Fruit fly (Drosophila melanogaster) whole organism, embryonic: ENCODE data around the gene Jon65Aiii.

Experiments used
- ATbp ChIP-seq: fragments of 200-800 bp; sonication (Bioruptor generic); optimal IDR thresholded peaks from 2 replicates; lab custom pipeline; 2017; ENCODE audit warnings: missing biosample characterization, mild to moderate bottlenecking, missing genetic modification characterization, missing genetic modification reagents
- Ada2b ChIP-seq: fragments of 200-800 bp; sonication (Bioruptor generic); IDR thresholded peaks from 2 replicates; pipeline ENCODE4 v1.3.6; 2022; ENCODE audit warnings: missing biosample characterization, missing genetic modification characterization
- Bgb ChIP-seq: fragments of 200-800 bp; sonication (Bioruptor generic); IDR thresholded peaks from 2 replicates; pipeline ENCODE4 v1.3.6; 2022; ENCODE audit warnings: missing biosample characterization, missing genetic modification characterization; ENCODE audit not compliant: partially characterized antibody
- CG11456 ChIP-seq: fragments of 200-800 bp; sonication (Bioruptor generic); IDR thresholded peaks from 3 replicates; pipeline ENCODE4 v1.3.6; 2022; ENCODE audit warnings: missing biosample characterization, missing genetic modification characterization
- CG12236 ChIP-seq: fragments of 200-800 bp; sonication (Bioruptor generic); optimal IDR thresholded peaks from 2 replicates; lab custom pipeline; 2016; ENCODE audit warnings: missing biosample characterization, missing genetic modification characterization
- CG12299 ChIP-seq: fragments of 200-800 bp; sonication (Bioruptor generic); optimal IDR thresholded peaks from 2 replicates; lab custom pipeline; 2018; ENCODE audit warnings: missing biosample characterization, mild to moderate bottlenecking, missing genetic modification characterization
- CG12744 ChIP-seq: fragments of 200-800 bp; sonication (Bioruptor generic); optimal IDR thresholded peaks from 2 replicates; lab custom pipeline; 2016; ENCODE audit warnings: missing biosample characterization, missing genetic modification characterization
- CG13287 ChIP-seq: fragments of 200-800 bp; sonication (Bioruptor generic); IDR thresholded peaks from 2 replicates; pipeline ENCODE4 v1.3.6; 2022; ENCODE audit warnings: missing biosample characterization, missing genetic modification characterization; ENCODE audit not compliant: partially characterized antibody
- CG13296 ChIP-seq: fragments of 200-800 bp; sonication (Bioruptor generic); optimal IDR thresholded peaks from 3 replicates; lab custom pipeline; 2018; ENCODE audit warnings: missing biosample characterization, mild to moderate bottlenecking, missing genetic modification characterization
- CG15479 ChIP-seq: fragments of 200-800 bp; sonication (Bioruptor generic); optimal IDR thresholded peaks from 3 replicates; lab custom pipeline; 2019; ENCODE audit warnings: missing biosample characterization, mild to moderate bottlenecking, missing genetic modification characterization, moderate library complexity
- CG17802 ChIP-seq: fragments of 200-800 bp; sonication (Bioruptor generic); optimal IDR thresholded peaks from 2 replicates; lab custom pipeline; 2018; ENCODE audit warnings: missing biosample characterization, mild to moderate bottlenecking, missing genetic modification characterization, moderate library complexity
- CG30020 ChIP-seq: fragments of 200-800 bp; optimal IDR thresholded peaks from 2 replicates; lab custom pipeline; 2019; ENCODE audit warnings: missing biosample characterization, mild to moderate bottlenecking, missing genetic modification characterization, moderate library complexity
- CG3847 ChIP-seq: fragments of 200-800 bp; sonication (Bioruptor generic); IDR thresholded peaks from 2 replicates; pipeline ENCODE4 v1.3.6; 2022; ENCODE audit warnings: missing biosample characterization, missing genetic modification characterization
- CG6654 ChIP-seq: fragments of 200-800 bp; sonication (Bioruptor generic); optimal IDR thresholded peaks from 2 replicates; lab custom pipeline; 2017; ENCODE audit warnings: missing biosample characterization, mild to moderate bottlenecking, missing genetic modification characterization
- CG6791 ChIP-seq: fragments of 200-800 bp; sonication (Bioruptor generic); IDR thresholded peaks from 3 replicates; pipeline ENCODE4 v1.3.6; 2022; ENCODE audit warnings: missing biosample characterization, missing genetic modification characterization; ENCODE audit not compliant: partially characterized antibody
- CG6813 ChIP-seq: fragments of 200-800 bp; sonication (Bioruptor generic); optimal IDR thresholded peaks from 2 replicates; lab custom pipeline; 2017; ENCODE audit warnings: missing biosample characterization, missing genetic modification characterization, mild to moderate bottlenecking, moderate library complexity, missing genetic modification reagents
- CG9215 ChIP-seq: fragments of 200-800 bp; sonication (Bioruptor generic); IDR thresholded peaks from 2 replicates; pipeline ENCODE4 v1.3.6; 2022; ENCODE audit warnings: missing biosample characterization, missing genetic modification characterization
- Camta ChIP-seq: fragments of 200-800 bp; sonication (Bioruptor generic); optimal IDR thresholded peaks from 2 replicates; lab custom pipeline; 2016; ENCODE audit warnings: missing biosample characterization, missing genetic modification characterization
- Deaf1 ChIP-seq: fragments of 200-800 bp; optimal IDR thresholded peaks from 3 replicates; lab custom pipeline; 2019; ENCODE audit warnings: missing biosample characterization, mild to moderate bottlenecking, missing genetic modification characterization, moderate library complexity
- Dref ChIP-seq: fragments of 200-800 bp; sonication (Bioruptor generic); IDR thresholded peaks from 2 replicates; pipeline ENCODE4 v1.3.6; 2022; ENCODE audit warnings: missing biosample characterization, missing genetic modification characterization
- Drgx ChIP-seq: fragments of 200-800 bp; sonication (Bioruptor generic); IDR thresholded peaks from 2 replicates; pipeline ENCODE4 v1.3.6; 2022; ENCODE audit warnings: missing biosample characterization, missing genetic modification characterization
- Hand ChIP-seq: fragments of 200-800 bp; sonication (Bioruptor generic); optimal IDR thresholded peaks from 2 replicates; lab custom pipeline; 2017; ENCODE audit warnings: mild to moderate bottlenecking, missing biosample characterization, missing genetic modification reagents, missing genetic modification characterization
- Hmr ChIP-seq: fragments of 200-800 bp; sonication (Bioruptor generic); optimal IDR thresholded peaks from 3 replicates; lab custom pipeline; 2017; ENCODE audit warnings: mild to moderate bottlenecking, missing biosample characterization, missing genetic modification reagents, missing genetic modification characterization
- Hr39 ChIP-seq: fragments of >200 bp; optimal IDR thresholded peaks from 2 replicates; lab custom pipeline; 2017
- MBD-R2 ChIP-seq: fragments of 200-800 bp; sonication (Bioruptor generic); IDR thresholded peaks from 2 replicates; pipeline ENCODE4 v1.3.6; 2022; ENCODE audit warnings: missing biosample characterization, missing genetic modification characterization
- Opbp ChIP-seq: fragments of 200-800 bp; sonication (Bioruptor generic); IDR thresholded peaks from 3 replicates; pipeline ENCODE4 v1.3.6; 2022; ENCODE audit warnings: missing biosample characterization, missing genetic modification characterization; ENCODE audit not compliant: partially characterized antibody
- Sry-δ ChIP-seq: fragments of 200-800 bp; sonication (Bioruptor generic); optimal IDR thresholded peaks from 2 replicates; lab custom pipeline; 2016; ENCODE audit warnings: missing biosample characterization, missing genetic modification characterization
- amos ChIP-seq: fragments of 200-800 bp; sonication (Bioruptor generic); IDR thresholded peaks from 2 replicates; pipeline ENCODE4 v1.3.6; 2022; ENCODE audit warnings: missing biosample characterization, missing genetic modification characterization; ENCODE audit not compliant: partially characterized antibody
- ato ChIP-seq: fragments of 200-800 bp; sonication (Bioruptor generic); IDR thresholded peaks from 2 replicates; pipeline ENCODE4 v1.3.6; 2022; ENCODE audit warnings: missing biosample characterization, missing genetic modification characterization; ENCODE audit not compliant: partially characterized antibody
- bigmax ChIP-seq: fragments of 200-800 bp; sonication (Bioruptor generic); optimal IDR thresholded peaks from 2 replicates; lab custom pipeline; 2018; ENCODE audit warnings: missing biosample characterization, mild to moderate bottlenecking, missing genetic modification characterization
- caup ChIP-seq: fragments of 200-800 bp; sonication (Bioruptor generic); optimal IDR thresholded peaks from 3 replicates; lab custom pipeline; 2017; ENCODE audit warnings: missing biosample characterization, mild to moderate bottlenecking, missing genetic modification characterization, moderate library complexity; ENCODE audit not compliant: severe bottlenecking
- chm ChIP-seq: fragments of 200-800 bp; sonication (Bioruptor generic); IDR thresholded peaks from 2 replicates; pipeline ENCODE4 v1.3.6; 2022; ENCODE audit warnings: missing biosample characterization, missing genetic modification characterization
- dimm ChIP-seq: fragments of 200-800 bp; sonication (Bioruptor generic); IDR thresholded peaks from 2 replicates; pipeline ENCODE4 v1.3.6; 2022; ENCODE audit warnings: missing biosample characterization, missing genetic modification characterization
- dmrt11E ChIP-seq: fragments of 200-800 bp; sonication (Bioruptor generic); optimal IDR thresholded peaks from 3 replicates; lab custom pipeline; 2018; ENCODE audit warnings: missing biosample characterization, mild to moderate bottlenecking, missing genetic modification characterization, moderate library complexity
- dmrt99B ChIP-seq: fragments of 200-800 bp; sonication (Bioruptor generic); optimal IDR thresholded peaks from 2 replicates; lab custom pipeline; 2018; ENCODE audit warnings: missing biosample characterization, mild to moderate bottlenecking, missing genetic modification characterization, moderate library complexity
- fu2 ChIP-seq: fragments of 200-800 bp; sonication (Bioruptor generic); optimal IDR thresholded peaks from 2 replicates; lab custom pipeline; 2016; ENCODE audit warnings: missing biosample characterization, missing genetic modification characterization
- gsb ChIP-seq: fragments of 200-800 bp; sonication (Bioruptor generic); IDR thresholded peaks from 2 replicates; pipeline ENCODE4 v1.3.6; 2022; ENCODE audit warnings: missing biosample characterization, missing genetic modification characterization
- kah ChIP-seq: fragments of 200-800 bp; sonication (Bioruptor generic); optimal IDR thresholded peaks from 2 replicates; lab custom pipeline; 2018; ENCODE audit warnings: missing biosample characterization, mild to moderate bottlenecking, missing genetic modification characterization
- nau ChIP-seq: fragments of 200-800 bp; sonication (Bioruptor generic); optimal IDR thresholded peaks from 3 replicates; lab custom pipeline; 2017; ENCODE audit warnings: missing biosample characterization, mild to moderate bottlenecking, missing genetic modification characterization, missing genetic modification reagents
- nerfin-1 ChIP-seq: fragments of 200-800 bp; sonication (Bioruptor generic); optimal IDR thresholded peaks from 3 replicates; lab custom pipeline; 2019; ENCODE audit warnings: missing biosample characterization, mild to moderate bottlenecking, missing genetic modification characterization, moderate library complexity
- prd ChIP-seq, 3 experiments: fragments of >200 bp in 2 of 3; fragments of 200-800 bp in 1 of 3; sonication (Bioruptor generic) in 1 of 3; optimal IDR thresholded peaks in 2 of 3; IDR thresholded peaks in 1 of 3; 2 replicates in 2 of 3; 3 replicates in 1 of 3; pipeline versions ENCODE4 v1.3.6 to Lab custom; 2017 to 2022; ENCODE audit warnings: missing biosample characterization in 1 of 3, missing genetic modification characterization in 1 of 3
- salm ChIP-seq: fragments of 200-800 bp; sonication (Bioruptor generic); optimal IDR thresholded peaks from 2 replicates; lab custom pipeline; 2018; ENCODE audit warnings: missing biosample characterization, mild to moderate bottlenecking, missing genetic modification characterization
- sisA ChIP-seq: fragments of 200-800 bp; sonication (Bioruptor generic); IDR thresholded peaks from 2 replicates; pipeline ENCODE4 v1.3.6; 2022; ENCODE audit warnings: missing biosample characterization, missing genetic modification characterization
- tap ChIP-seq: fragments of 200-800 bp; optimal IDR thresholded peaks from 3 replicates; lab custom pipeline; 2019; ENCODE audit warnings: missing biosample characterization, mild to moderate bottlenecking, missing genetic modification characterization, moderate library complexity
- ttk ChIP-seq: fragments of 200-800 bp; sonication (Bioruptor generic); IDR thresholded peaks from 2 replicates; pipeline ENCODE4 v2.1.2; 2022; ENCODE audit warnings: missing biosample characterization, missing genetic modification characterization
- zen ChIP-seq: fragments of 200-800 bp; sonication (Bioruptor generic); optimal IDR thresholded peaks from 3 replicates; lab custom pipeline; 2018; ENCODE audit warnings: missing biosample characterization, mild to moderate bottlenecking, missing genetic modification characterization, moderate library complexity
- zen2 ChIP-seq: fragments of 200-800 bp; sonication (Bioruptor generic); IDR thresholded peaks from 3 replicates; pipeline ENCODE4 v1.3.6; 2022; ENCODE audit warnings: missing biosample characterization, missing genetic modification characterization; ENCODE audit not compliant: partially characterized antibody

The Jon65Aiii gene

dm6 chr3L:6068178-6068577 is 17.6 kb downstream of the Jon65Aiii start:
- TF ChIP-seq Hand (GFP tag; lab: Kevin White, UChicago) (no peak), Hmr (GFP tag; lab: Kevin White, UChicago) (no peak), CG12744 (GFP tag; lab: Kevin White, UChicago) (no peak), prd (optimal IDR thresholded peaks at IDR 0.05; lab: Kevin White, UChicago) (no peak), prd (GFP tag; IDR thresholded peaks at IDR 0.05; lab: Robert Waterston, UW) (0 out of 3 replicates have a peak, but pooled peaks have one; percentile 18), sisA (GFP tag; lab: Robert Waterston, UW) (no peak), salm (no peak), nerfin-1 (tag; lab: Kevin White, UChicago) (no peak), Opbp (no peak), nau (GFP tag; lab: Kevin White, UChicago) (no peak), ATbp (GFP tag; lab: Kevin White, UChicago) (no peak), bigmax (no peak), chm (GFP tag; lab: Robert Waterston, UW) (no peak), CG17802 (tag; lab: Kevin White, UChicago) (no peak), dimm (GFP tag; lab: Robert Waterston, UW) (no peak), amos (no peak), Dref (GFP tag; lab: Robert Waterston, UW) (0 out of 2 replicates have a peak, but pooled peaks have one; percentile 1), dmrt11E (tag; lab: Kevin White, UChicago) (no peak), caup (GFP tag; lab: Kevin White, UChicago) (no peak), Ada2b (GFP tag; lab: Robert Waterston, UW) (no peak), CG9215 (no peak), Drgx (peak; percentile 22; the same call in 1 of the 2 replicates), fu2 (GFP tag; lab: Kevin White, UChicago) (no peak), CG3847 (no peak), Bgb (GFP tag; lab: Robert Waterston, UW) (no peak), CG15479 (GFP tag; lab: Kevin White, UChicago) (peak; percentile 57), Camta (no peak), CG6813 (GFP tag; lab: Kevin White, UChicago) (no peak), CG13287 (GFP tag; lab: Robert Waterston, UW) (no peak), ttk (GFP tag; lab: Robert Waterston, UW) (no peak), CG6654 (no peak), ato (GFP tag; lab: Robert Waterston, UW) (no peak), Deaf1 (no peak), gsb (GFP tag; lab: Robert Waterston, UW) (no peak), CG12236 (GFP tag; lab: Kevin White, UChicago) (no peak), MBD-R2 (GFP tag; lab: Robert Waterston, UW) (0 out of 2 replicates have a peak, but pooled peaks have one; percentile 13), Hr39 (peak; percentile 20), dmrt99B (no peak), zen (tag; lab: Kevin White, UChicago) (peak; percentile 95), Sry-δ (GFP tag; lab: Kevin White, UChicago) (no peak), tap (tag; lab: Kevin White, UChicago) (no peak), CG12299 (tag; lab: Kevin White, UChicago) (no peak), kah (GFP tag; lab: Kevin White, UChicago) (no peak), CG13296 (no peak), zen2 (no peak), CG30020 (no peak), CG6791 (GFP tag; lab: Robert Waterston, UW) (0 out of 3 replicates have a peak, but pooled peaks have one; percentile 36), CG11456 (no peak)
